Fruit fly (Drosophila melanogaster) Kc167 (cell line): ENCODE data around the gene CG17660.
A peak's percentile ranks its signal among the peaks of the same experiment; 100 is the strongest.

ENCODE experiments used
- Myc ChIP-seq: fragments of >200 bp; optimal IDR thresholded peaks from 2 replicates; lab custom pipeline; 2017; ENCODE audit warnings: missing external identifiers
- Sin3A ChIP-seq: fragments of >200 bp; optimal IDR thresholded peaks from 2 replicates; lab custom pipeline; 2018; ENCODE audit warnings: missing external identifiers
- h ChIP-seq: fragments of >200 bp; optimal IDR thresholded peaks from 3 replicates; lab custom pipeline; 2018; ENCODE audit warnings: missing external identifiers
- insv ChIP-seq: fragments of >200 bp; optimal IDR thresholded peaks from 3 replicates; lab custom pipeline; 2018; ENCODE audit warnings: missing external identifiers
- psq ChIP-seq: fragments of >200 bp; optimal IDR thresholded peaks from 2 replicates; lab custom pipeline; 2017; ENCODE audit warnings: missing external identifiers
- ttk ChIP-seq: sonication (Bioruptor generic); optimal IDR thresholded peaks from 2 replicates; lab custom pipeline; 2017; ENCODE audit warnings: missing external identifiers

The CG17660 gene

DNA sequence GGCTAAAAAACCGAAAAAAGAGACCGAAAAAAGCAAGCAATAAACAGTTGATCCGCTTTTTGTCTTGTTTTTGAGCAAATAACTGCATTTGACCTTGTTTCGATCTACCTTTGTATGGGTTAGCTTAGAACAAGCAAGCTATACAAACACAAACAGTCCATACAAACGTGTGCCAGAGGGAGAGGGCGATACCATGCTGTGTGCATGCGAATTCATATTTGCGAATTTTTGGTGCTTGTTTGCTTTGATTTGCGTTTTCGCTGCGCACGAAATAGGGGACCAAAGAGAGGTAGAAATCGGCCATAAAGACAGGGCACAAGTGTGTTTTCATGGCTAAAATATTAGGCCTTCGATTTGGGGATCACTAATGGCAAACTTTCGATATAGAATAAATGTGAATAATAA is 41.6 kb downstream of the CG17660 start:
- TF ChIP-seq ttk (lab: Kevin White, UChicago) (no peak), psq (lab: Kevin White, UChicago) (no peak)

DNA sequence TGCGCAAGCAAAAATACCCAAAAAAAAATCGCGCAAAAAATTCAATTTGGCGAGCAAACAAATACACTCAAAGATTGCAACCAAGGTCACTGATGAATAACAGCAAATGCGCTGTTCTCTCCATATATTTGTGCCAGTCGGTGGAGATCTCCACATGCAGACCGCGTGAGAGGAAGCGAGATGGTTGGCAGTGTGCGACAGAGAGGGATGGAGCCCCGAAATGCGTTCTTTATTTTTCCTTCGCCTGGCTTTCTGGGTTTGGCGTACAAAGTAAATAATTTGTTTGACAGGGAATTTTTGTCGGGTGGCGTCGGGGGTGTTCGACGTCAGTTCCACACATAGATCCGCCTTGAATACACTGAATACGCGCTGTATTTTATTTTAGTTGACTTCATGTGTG is 42.7 kb downstream of the CG17660 start:
- TF ChIP-seq psq (lab: Kevin White, UChicago) (no peak), Sin3A (lab: Kevin White, UChicago) (no peak), ttk (lab: Kevin White, UChicago) (no peak), insv (lab: Kevin White, UChicago) (no peak), Myc (lab: Kevin White, UChicago) (no peak), h (lab: Kevin White, UChicago) (no peak)

DNA sequence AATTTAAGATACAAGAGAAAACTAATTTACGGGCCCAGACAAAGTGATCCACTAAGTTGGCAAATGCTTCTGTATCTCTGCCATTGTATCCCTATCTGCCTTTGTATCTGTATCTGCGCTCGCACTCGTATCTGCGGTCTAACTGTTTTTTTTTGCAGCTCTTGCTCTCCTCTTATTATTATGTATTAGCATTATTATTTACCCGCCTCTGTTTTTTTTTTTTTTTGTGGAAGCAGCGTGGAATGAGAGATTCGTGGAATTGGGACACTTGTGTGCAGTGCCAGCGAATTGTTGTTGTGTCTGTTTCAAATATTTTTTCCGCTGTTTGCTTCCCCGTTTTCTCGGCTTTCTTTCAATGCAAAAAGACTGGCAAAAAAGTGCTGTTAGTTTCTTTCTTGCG is 43.4 kb downstream of the CG17660 start:
- TF ChIP-seq Sin3A (lab: Kevin White, UChicago) (no peak), insv (lab: Kevin White, UChicago) (no peak), psq (lab: Kevin White, UChicago) (peak; percentile 64)

DNA sequence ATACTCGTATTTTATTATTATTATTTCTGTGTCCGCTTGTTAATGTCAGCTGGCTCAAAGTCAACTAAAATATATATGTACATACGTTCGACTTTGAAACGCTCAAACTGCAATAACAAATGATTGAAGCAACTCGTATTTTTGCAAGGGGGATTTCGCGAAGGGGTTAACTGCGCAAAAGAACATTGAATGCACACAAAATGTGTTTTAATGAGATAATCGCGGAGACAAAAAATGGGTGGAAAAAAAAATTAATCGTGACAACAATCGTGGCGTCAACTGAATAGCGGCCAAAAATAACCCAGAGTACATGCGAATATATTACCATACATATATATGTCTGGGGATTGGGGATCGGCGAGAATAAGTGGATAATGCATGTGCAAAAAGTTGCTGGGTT is 44.3 kb downstream of the CG17660 start:
- TF ChIP-seq psq (lab: Kevin White, UChicago) (no peak), Myc (lab: Kevin White, UChicago) (no peak), h (lab: Kevin White, UChicago) (no peak), Sin3A (lab: Kevin White, UChicago) (no peak), insv (lab: Kevin White, UChicago) (no peak), ttk (lab: Kevin White, UChicago) (no peak)

DNA sequence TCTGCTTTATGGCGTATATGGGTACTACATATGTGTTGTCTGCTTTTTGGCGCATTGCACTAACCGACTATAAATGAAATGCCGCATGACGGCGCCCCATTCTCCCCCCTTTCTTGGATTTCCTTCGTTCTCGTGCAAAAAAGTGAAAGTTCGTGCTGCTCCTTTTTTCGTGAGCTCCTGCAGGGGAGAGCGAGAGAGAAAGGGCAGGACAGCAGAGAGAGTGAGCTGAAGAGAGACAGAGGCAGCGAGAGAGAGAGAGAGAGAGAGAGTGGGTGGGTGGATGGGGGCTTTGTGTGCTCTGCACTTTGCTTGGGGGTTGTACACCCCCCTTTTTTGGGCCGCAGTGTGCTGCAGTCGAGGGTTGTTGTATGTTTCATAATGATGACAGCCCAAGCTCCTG is 47.2 kb downstream of the CG17660 start:
- TF ChIP-seq Myc (lab: Kevin White, UChicago): no peak
- TF ChIP-seq psq (lab: Kevin White, UChicago): no peak
- TF ChIP-seq ttk (lab: Kevin White, UChicago): no peak
- TF ChIP-seq Sin3A (lab: Kevin White, UChicago): no peak
- TF ChIP-seq h (lab: Kevin White, UChicago): no peak
- TF ChIP-seq insv (lab: Kevin White, UChicago): no peak

DNA sequence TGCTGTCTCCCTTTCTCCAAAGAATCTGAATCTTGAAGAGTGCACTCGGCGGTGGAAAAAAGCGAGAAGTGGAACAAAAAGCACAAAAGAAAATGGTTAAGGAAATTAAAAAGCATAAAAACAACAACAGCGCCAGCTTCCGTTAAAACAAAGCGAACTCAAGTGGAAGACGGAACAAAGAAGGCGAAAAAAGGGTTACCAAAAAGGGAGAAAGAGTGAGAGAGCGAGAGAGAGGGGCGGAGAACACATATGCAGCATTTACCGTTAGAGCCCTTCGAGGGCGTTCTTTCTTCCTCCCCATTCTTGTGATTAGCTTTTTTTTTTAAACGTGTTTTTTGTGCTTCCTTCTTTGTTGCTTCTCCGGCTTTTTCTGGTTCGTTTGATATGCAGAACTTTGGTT is 52.1 kb downstream of the CG17660 start:
- TF ChIP-seq psq (lab: Kevin White, UChicago): no peak
- no peak for TF ChIP-seq Sin3A (lab: Kevin White, UChicago)
- no peak for TF ChIP-seq Myc (lab: Kevin White, UChicago)
- no peak for TF ChIP-seq insv (lab: Kevin White, UChicago)
- no peak for TF ChIP-seq ttk (lab: Kevin White, UChicago)
- TF ChIP-seq h (lab: Kevin White, UChicago): no peak
